Worm (Caenorhabditis elegans) whole organism, young adult: Measurements from ENCODE around the gene kqt-3.

ENCODE experiments used
- B0035.1 ChIP-seq: sonication (generic microtip); optimal IDR thresholded peaks from 2 replicates; lab custom pipeline; 2016; ENCODE audit warnings: missing genetic modification characterization, mild to moderate bottlenecking, missing compliant biosample characterization, missing genotype, missing genetic modification reagents
- D2030.7 ChIP-seq: fragments of 200-800 bp; sonication (Bioruptor generic); IDR thresholded peaks from 2 replicates; pipeline ENCODE4 v1.3.6; 2022; ENCODE audit warnings: missing genetic modification reagents, missing genetic modification characterization, missing compliant biosample characterization
- F39B2.1 ChIP-seq: fragments of 200-800 bp; sonication (Bioruptor generic); IDR thresholded peaks from 2 replicates; pipeline ENCODE4 v1.3.6; 2022; ENCODE audit warnings: missing genetic modification reagents, missing genetic modification characterization, missing compliant biosample characterization
- F49E8.2 ChIP-seq: sonication (generic microtip); optimal IDR thresholded peaks from 3 replicates; lab custom pipeline; 2017; ENCODE audit warnings: missing genetic modification characterization, mild to moderate bottlenecking, missing compliant biosample characterization, antibody characterized with exemption, moderate library complexity; ENCODE audit not compliant: insufficient read depth
- F52B5.7 ChIP-seq: sonication (generic microtip); optimal IDR thresholded peaks from 2 replicates; lab custom pipeline; 2016; ENCODE audit warnings: mild to moderate bottlenecking, missing genetic modification characterization, missing compliant biosample characterization
- F57A8.1 ChIP-seq: fragments of 200-800 bp; sonication (Bioruptor generic); optimal IDR thresholded peaks from 2 replicates; lab custom pipeline; 2018; ENCODE audit warnings: mild to moderate bottlenecking, missing genetic modification characterization, moderate library complexity, missing compliant biosample characterization
- Y53F4B.3 ChIP-seq: fragments of 200-800 bp; sonication (Bioruptor generic); IDR thresholded peaks from 2 replicates; pipeline ENCODE4 v1.3.6; 2022; ENCODE audit warnings: missing genetic modification reagents, missing genetic modification characterization, missing compliant biosample characterization
- Y53G8AR.9 ChIP-seq: fragments of 200-800 bp; sonication (Bioruptor generic); conservative IDR thresholded peaks from 2 replicates; pipeline ENCODE4 v1.3.6; 2022; ENCODE audit warnings: missing genetic modification reagents, missing genetic modification characterization, missing compliant biosample characterization
- Y67H2A.10 ChIP-seq: fragments of 200-800 bp; sonication (Bioruptor generic); conservative IDR thresholded peaks from 2 replicates; pipeline ENCODE4 v1.3.6; 2022; ENCODE audit warnings: missing genetic modification reagents, missing genetic modification characterization, missing compliant biosample characterization
- Y79H2A.3 ChIP-seq: fragments of 200-800 bp; sonication (Bioruptor generic); conservative IDR thresholded peaks from 2 replicates; pipeline ENCODE4 v1.3.6; 2022; ENCODE audit warnings: missing genetic modification reagents, missing genetic modification characterization, missing compliant biosample characterization
- ZK185.1 ChIP-seq: sonication (generic microtip); optimal IDR thresholded peaks from 2 replicates; lab custom pipeline; 2016; ENCODE audit warnings: mild to moderate bottlenecking, missing genetic modification characterization, missing compliant biosample characterization; ENCODE audit not compliant: poor library complexity, severe bottlenecking
- akir-1 ChIP-seq: fragments of 200-800 bp; sonication (Bioruptor generic); optimal IDR thresholded peaks from 2 replicates; lab custom pipeline; 2018; ENCODE audit warnings: mild to moderate bottlenecking, missing genetic modification characterization, moderate library complexity, missing compliant biosample characterization
- aptf-2 ChIP-seq: fragments of 200-800 bp; sonication (Bioruptor generic); conservative IDR thresholded peaks from 2 replicates; pipeline ENCODE4 v1.3.6; 2022; ENCODE audit warnings: missing genetic modification reagents, missing genetic modification characterization, missing compliant biosample characterization
- attf-5 ChIP-seq: fragments of 200-800 bp; sonication (Bioruptor generic); optimal IDR thresholded peaks from 2 replicates; lab custom pipeline; 2018; ENCODE audit warnings: mild to moderate bottlenecking, missing genetic modification characterization, missing compliant biosample characterization
- attf-6 ChIP-seq: fragments of 200-800 bp; sonication (Bioruptor generic); IDR thresholded peaks from 2 replicates; pipeline ENCODE4 v1.3.6; 2022; ENCODE audit warnings: missing genetic modification reagents, missing genetic modification characterization, missing compliant biosample characterization
- bed-1 ChIP-seq: fragments of 200-800 bp; sonication (Bioruptor generic); IDR thresholded peaks from 2 replicates; pipeline ENCODE4 v1.3.6; 2022; ENCODE audit warnings: missing genetic modification reagents, missing genetic modification characterization, missing compliant biosample characterization
- ceh-79 ChIP-seq: sonication (generic microtip); optimal IDR thresholded peaks from 2 replicates; lab custom pipeline; 2017; ENCODE audit warnings: mild to moderate bottlenecking, missing genetic modification characterization, missing compliant biosample characterization
- egl-18 ChIP-seq: fragments of 200-800 bp; sonication (Bioruptor generic); IDR thresholded peaks from 2 replicates; pipeline ENCODE4 v1.3.6; 2022; ENCODE audit warnings: missing genetic modification reagents, missing genetic modification characterization, missing compliant biosample characterization
- hlh-26 ChIP-seq: fragments of 200-800 bp; sonication (Bioruptor generic); conservative IDR thresholded peaks from 2 replicates; pipeline ENCODE4 v1.3.6; 2022; ENCODE audit warnings: missing genetic modification reagents, missing genetic modification characterization, missing compliant biosample characterization
- hmg-1.2 ChIP-seq: fragments of 200-800 bp; sonication (Bioruptor generic); IDR thresholded peaks from 2 replicates; pipeline ENCODE4 v1.3.6; 2022; ENCODE audit warnings: missing genetic modification reagents, missing genetic modification characterization, missing compliant biosample characterization
- hsf-1 ChIP-seq: fragments of 200-800 bp; sonication (Bioruptor generic); IDR thresholded peaks from 2 replicates; pipeline ENCODE4 v1.3.6; 2022; ENCODE audit warnings: missing genetic modification reagents, missing genetic modification characterization, missing compliant biosample characterization
- let-526 ChIP-seq: fragments of 200-800 bp; sonication (Bioruptor generic); IDR thresholded peaks from 2 replicates; pipeline ENCODE4 v1.3.6; 2022; ENCODE audit warnings: missing genetic modification reagents, missing genetic modification characterization, missing compliant biosample characterization
- lin-26 ChIP-seq: fragments of 200-800 bp; sonication (Bioruptor generic); IDR thresholded peaks from 2 replicates; pipeline ENCODE4 v1.3.6; 2022; ENCODE audit warnings: missing genetic modification reagents, missing genetic modification characterization, missing compliant biosample characterization
- lin-54 ChIP-seq: fragments of 200-800 bp; sonication (Bioruptor generic); optimal IDR thresholded peaks from 2 replicates; lab custom pipeline; 2018; ENCODE audit warnings: mild to moderate bottlenecking, missing genetic modification characterization, missing compliant biosample characterization
- lsl-1 ChIP-seq: fragments of 200-800 bp; sonication (Bioruptor generic); optimal IDR thresholded peaks from 2 replicates; lab custom pipeline; 2018; ENCODE audit warnings: mild to moderate bottlenecking, missing genetic modification characterization, moderate library complexity, missing compliant biosample characterization
- madf-3 ChIP-seq: fragments of 200-800 bp; sonication (Bioruptor generic); IDR thresholded peaks from 2 replicates; pipeline ENCODE4 v1.3.6; 2022; ENCODE audit warnings: missing genetic modification reagents, missing genetic modification characterization, missing compliant biosample characterization
- madf-6 ChIP-seq: fragments of 200-800 bp; sonication (Bioruptor generic); IDR thresholded peaks from 2 replicates; pipeline ENCODE4 v1.3.6; 2022; ENCODE audit warnings: missing genetic modification reagents, missing genetic modification characterization, missing compliant biosample characterization
- madf-8 ChIP-seq: fragments of 200-800 bp; sonication (Bioruptor generic); conservative IDR thresholded peaks from 2 replicates; pipeline ENCODE4 v1.3.6; 2022; ENCODE audit warnings: missing genetic modification reagents, missing genetic modification characterization, missing compliant biosample characterization
- nfya-2 ChIP-seq: fragments of 200-800 bp; sonication (Bioruptor generic); IDR thresholded peaks from 2 replicates; pipeline ENCODE4 v1.3.6; 2022; ENCODE audit warnings: missing genetic modification reagents, missing genetic modification characterization, missing compliant biosample characterization
- nhr-80 ChIP-seq: sonication (generic microtip); optimal IDR thresholded peaks from 2 replicates; lab custom pipeline; 2016; ENCODE audit warnings: missing genetic modification characterization, missing compliant biosample characterization
- pha-4 ChIP-seq: fragments of 150-350 bp; sonication (generic microtip); optimal IDR thresholded peaks from 2 replicates; lab custom pipeline; 2014; ENCODE audit warnings: missing biosample characterization, missing genetic modification reagents, missing genetic modification characterization
- xnd-1 ChIP-seq: sonication (generic microtip); optimal IDR thresholded peaks from 2 replicates; lab custom pipeline; 2016; ENCODE audit warnings: missing genotype, missing genetic modification reagents, missing genetic modification characterization, missing compliant biosample characterization
- ztf-22 ChIP-seq: fragments of 200-800 bp; sonication (Bioruptor generic); optimal IDR thresholded peaks from 2 replicates; lab custom pipeline; 2018; ENCODE audit warnings: mild to moderate bottlenecking, missing genetic modification characterization, moderate library complexity, missing compliant biosample characterization
- ztf-25 ChIP-seq: fragments of 200-800 bp; sonication (Bioruptor generic); IDR thresholded peaks from 2 replicates; pipeline ENCODE4 v1.3.6; 2022; ENCODE audit warnings: missing genetic modification reagents, missing genetic modification characterization, missing compliant biosample characterization

Gene kqt-3

ce11 chrII:13717393-13718367 lies 21.6 kb downstream of the kqt-3 start (continued):
- TF ChIP-seq hlh-26 (GFP tag; lab: Robert Waterston, UW) (no peak), madf-8 (GFP tag; lab: Robert Waterston, UW) (peak; percentile 58), madf-6 (GFP tag; lab: Robert Waterston, UW) (peak; percentile 86), lsl-1 (peak; percentile 60), aptf-2 (GFP tag; lab: Robert Waterston, UW) (peak; percentile 80), hsf-1 (GFP tag; lab: Robert Waterston, UW) (peak; percentile 14; the same call in 1 of the 2 replicates), B0035.1 (tag; lab: Kevin White, UChicago) (no peak), attf-6 (GFP tag; lab: Robert Waterston, UW) (peak; percentile 86), hmg-1.2 (GFP tag; lab: Robert Waterston, UW) (peak; percentile 80), xnd-1 (peak; percentile 13), lin-54 (GFP tag; lab: Kevin White, UChicago) (peak; percentile 28), lin-26 (GFP tag; lab: Robert Waterston, UW) (peak; percentile 92)

ce11 chrII:13720650-13721049 lies 24.6 kb downstream of the kqt-3 start:
- TF ChIP-seq ztf-25 (GFP tag; lab: Robert Waterston, UW), result no peak
- TF ChIP-seq Y79H2A.3 (GFP tag; lab: Robert Waterston, UW), result no peak
- TF ChIP-seq F49E8.2 (tag; lab: Kevin White, UChicago), result no peak
- no peak for TF ChIP-seq nhr-80 (tag; lab: Kevin White, UChicago)
- no peak for TF ChIP-seq ztf-22 (GFP tag; lab: Kevin White, UChicago)
- no peak for TF ChIP-seq egl-18
- TF ChIP-seq madf-3 (GFP tag; lab: Robert Waterston, UW), result no peak
- no peak for TF ChIP-seq attf-6 (GFP tag; lab: Robert Waterston, UW)

ce11 chrII:13721218-13721617 lies 25.1 kb downstream of the kqt-3 start, which contains the start of gene sre-46:
Gene sre-46, minus strand, starts transcription at chrII:13721318.
- no peak for TF ChIP-seq ztf-25 (GFP tag; lab: Robert Waterston, UW)
- no peak for TF ChIP-seq Y67H2A.10
- no peak for TF ChIP-seq ZK185.1 (tag; lab: Kevin White, UChicago)
- no peak for TF ChIP-seq ceh-79
- no peak for TF ChIP-seq akir-1 (GFP tag; lab: Kevin White, UChicago)
- no peak for TF ChIP-seq bed-1 (GFP tag; lab: Robert Waterston, UW)
- TF ChIP-seq pha-4, result no peak
- TF ChIP-seq F39B2.1, result no peak
- TF ChIP-seq nfya-2 (GFP tag; lab: Robert Waterston, UW), result no peak
- no peak for TF ChIP-seq D2030.7 (GFP tag; lab: Robert Waterston, UW)
- TF ChIP-seq F57A8.1, result no peak
- TF ChIP-seq Y53F4B.3, result no peak
- TF ChIP-seq B0035.1 (tag; lab: Kevin White, UChicago), result no peak
- TF ChIP-seq egl-18, result no peak
- TF ChIP-seq Y53G8AR.9, result no peak
- no peak for TF ChIP-seq F52B5.7
- no peak for TF ChIP-seq let-526
- TF ChIP-seq attf-5 (GFP tag; lab: Kevin White, UChicago), result no peak
